Worm (Caenorhabditis elegans) whole organism, late embryonic: ENCODE data around the gene Y57A10C.11.

ENCODE experiments used
- K09A11.1 ChIP-seq: sonication (generic microtip); optimal IDR thresholded peaks from 2 replicates; lab custom pipeline; 2017; ENCODE audit warnings: antibody characterized with exemption, mild to moderate bottlenecking, missing genetic modification characterization, missing compliant biosample characterization; ENCODE audit not compliant: insufficient read depth
- pha-4 ChIP-seq: fragments of 150-350 bp; optimal IDR thresholded peaks from 2 replicates; lab custom pipeline; 2018; ENCODE audit warnings: missing biosample characterization, missing genetic modification reagents, missing genetic modification characterization
- pqm-1 ChIP-seq: sonication (generic microtip); optimal IDR thresholded peaks from 2 replicates; lab custom pipeline; 2016; ENCODE audit warnings: missing genetic modification characterization, missing compliant biosample characterization
- pros-1 ChIP-seq: fragments of 150-350 bp; optimal IDR thresholded peaks from 2 replicates; lab custom pipeline; 2014; ENCODE audit warnings: missing biosample characterization, missing genetic modification reagents, missing genetic modification characterization

DNA sequence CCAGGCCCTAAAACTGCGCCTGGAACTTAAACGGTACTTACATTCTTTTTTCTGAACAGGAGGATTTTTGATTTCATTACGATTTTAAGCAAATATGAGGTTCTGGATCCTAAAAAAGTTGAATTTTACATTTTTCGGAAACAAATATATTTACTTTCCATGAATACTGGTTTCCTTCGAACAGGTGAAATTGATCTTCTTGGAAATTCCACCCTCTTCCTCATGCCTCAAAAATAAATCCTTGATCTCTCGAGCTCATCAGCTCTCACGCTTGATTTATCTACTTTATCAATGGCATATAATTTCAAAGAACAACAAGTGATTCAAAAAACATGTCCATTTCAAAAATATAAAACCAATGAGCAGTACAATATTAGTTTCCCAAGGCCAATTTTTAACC, 27.2 kb downstream of the Y57A10C.11 start:
- TF ChIP-seq pqm-1 (tag; lab: Kevin White, UChicago) (no peak), pros-1 (tag; lab: Kevin White, UChicago) (no peak), pha-4 (tag; lab: Kevin White, UChicago) (no peak), K09A11.1 (tag; lab: Kevin White, UChicago) (no peak)
